Fruit fly (Drosophila melanogaster) whole organism, embryonic: ENCODE measurements around the gene CG3408.

ENCODE experiments used
- Atf-2 ChIP-seq: fragments of 200-800 bp; sonication (Bioruptor generic); optimal IDR thresholded peaks from 2 replicates; lab custom pipeline; 2016; ENCODE audit warnings: missing biosample characterization, missing genetic modification characterization
- CG10979 ChIP-seq: fragments of 200-800 bp; sonication (Bioruptor generic); optimal IDR thresholded peaks from 2 replicates; lab custom pipeline; 2018; ENCODE audit warnings: missing biosample characterization, mild to moderate bottlenecking, missing genetic modification characterization, moderate library complexity
- CG11398 ChIP-seq: fragments of 200-800 bp; sonication (Bioruptor generic); optimal IDR thresholded peaks from 2 replicates; lab custom pipeline; 2016; ENCODE audit warnings: missing biosample characterization, missing genetic modification characterization
- CG13775 ChIP-seq: fragments of 200-800 bp; sonication (Bioruptor generic); optimal IDR thresholded peaks from 3 replicates; lab custom pipeline; 2017; ENCODE audit warnings: missing biosample characterization, mild to moderate bottlenecking, missing genetic modification characterization
- CG14965 ChIP-seq: fragments of 200-800 bp; sonication (Bioruptor generic); optimal IDR thresholded peaks from 2 replicates; lab custom pipeline; 2016; ENCODE audit warnings: missing biosample characterization, missing genetic modification characterization, borderline replicate concordance
- CG16815 ChIP-seq: fragments of 200-800 bp; sonication (Bioruptor generic); optimal IDR thresholded peaks from 3 replicates; lab custom pipeline; 2017; ENCODE audit warnings: missing biosample characterization, mild to moderate bottlenecking, missing genetic modification characterization
- CG1792 ChIP-seq: fragments of 200-800 bp; sonication (Bioruptor generic); optimal IDR thresholded peaks from 2 replicates; lab custom pipeline; 2016; ENCODE audit warnings: missing biosample characterization, missing genetic modification characterization
- CG31224 ChIP-seq: fragments of 200-800 bp; sonication (Bioruptor generic); IDR thresholded peaks from 2 replicates; pipeline ENCODE4 v1.3.6; 2022; ENCODE audit warnings: missing biosample characterization, missing genetic modification characterization
- CG31365 ChIP-seq: fragments of 200-800 bp; sonication (Bioruptor generic); optimal IDR thresholded peaks from 2 replicates; lab custom pipeline; 2018; ENCODE audit warnings: missing biosample characterization, mild to moderate bottlenecking, missing genetic modification characterization
- CG34224 ChIP-seq: fragments of 200-800 bp; sonication (Bioruptor generic); IDR thresholded peaks from 3 replicates; pipeline ENCODE4 v1.3.6; 2022; ENCODE audit warnings: missing biosample characterization, missing genetic modification characterization; ENCODE audit not compliant: partially characterized antibody
- CG4820 ChIP-seq: fragments of 200-800 bp; sonication (Bioruptor generic); optimal IDR thresholded peaks from 3 replicates; lab custom pipeline; 2016; ENCODE audit warnings: missing biosample characterization, missing genetic modification characterization
- CG6654 ChIP-seq: fragments of 200-800 bp; sonication (Bioruptor generic); optimal IDR thresholded peaks from 2 replicates; lab custom pipeline; 2017; ENCODE audit warnings: missing biosample characterization, mild to moderate bottlenecking, missing genetic modification characterization
- CG7839 ChIP-seq: fragments of 200-800 bp; sonication (Bioruptor generic); optimal IDR thresholded peaks from 3 replicates; lab custom pipeline; 2018; ENCODE audit warnings: missing biosample characterization, mild to moderate bottlenecking, missing genetic modification characterization, moderate library complexity
- CG8388 ChIP-seq: fragments of 200-800 bp; sonication (Bioruptor generic); optimal IDR thresholded peaks from 2 replicates; lab custom pipeline; 2019; ENCODE audit warnings: missing biosample characterization, mild to moderate bottlenecking, missing genetic modification characterization, moderate library complexity
- CG9797 ChIP-seq: fragments of 200-800 bp; sonication (Bioruptor generic); optimal IDR thresholded peaks from 3 replicates; lab custom pipeline; 2018; ENCODE audit warnings: missing biosample characterization, mild to moderate bottlenecking, missing genetic modification characterization
- E2f2 ChIP-seq: fragments of 200-800 bp; sonication (Bioruptor generic); IDR thresholded peaks from 2 replicates; pipeline ENCODE4 v1.3.6; 2022; ENCODE audit warnings: missing biosample characterization, missing genetic modification characterization
- Elba2 ChIP-seq: fragments of 200-800 bp; sonication (Bioruptor generic); optimal IDR thresholded peaks from 3 replicates; lab custom pipeline; 2016; ENCODE audit warnings: missing biosample characterization, missing genetic modification characterization
- Lhr ChIP-seq: fragments of 200-800 bp; sonication (Bioruptor generic); optimal IDR thresholded peaks from 3 replicates; lab custom pipeline; 2017; ENCODE audit warnings: mild to moderate bottlenecking, missing biosample characterization, missing genetic modification reagents, missing genetic modification characterization
- Meics ChIP-seq: fragments of 200-800 bp; sonication (Bioruptor generic); optimal IDR thresholded peaks from 2 replicates; lab custom pipeline; 2017; ENCODE audit warnings: missing biosample characterization, mild to moderate bottlenecking, missing genetic modification characterization
- NFAT ChIP-seq: fragments of 200-800 bp; sonication (Bioruptor generic); IDR thresholded peaks from 2 replicates; pipeline ENCODE4 v1.3.6; 2022; ENCODE audit warnings: missing biosample characterization, missing genetic modification characterization
- Sry-β ChIP-seq: fragments of 200-800 bp; sonication (Bioruptor generic); optimal IDR thresholded peaks from 2 replicates; lab custom pipeline; 2018; ENCODE audit warnings: missing biosample characterization, mild to moderate bottlenecking, missing genetic modification characterization, moderate library complexity
- Taf1 ChIP-seq: fragments of 200-800 bp; sonication (Bioruptor generic); IDR thresholded peaks from 2 replicates; pipeline ENCODE4 v1.3.6; 2022; ENCODE audit warnings: missing biosample characterization, missing genetic modification characterization
- Tbp ChIP-seq: fragments of >200 bp; optimal IDR thresholded peaks from 2 replicates; lab custom pipeline; 2018; ENCODE audit warnings: missing biosample characterization, missing genetic modification characterization
- Xbp1 ChIP-seq: fragments of 200-800 bp; sonication (Bioruptor generic); optimal IDR thresholded peaks from 3 replicates; lab custom pipeline; 2016; ENCODE audit warnings: missing biosample characterization, mild to moderate bottlenecking, missing genetic modification characterization
- ash1 ChIP-seq: fragments of 200-800 bp; sonication (Bioruptor generic); optimal IDR thresholded peaks from 2 replicates; lab custom pipeline; 2018; ENCODE audit warnings: missing biosample characterization, mild to moderate bottlenecking, missing genetic modification characterization
- bowl ChIP-seq: fragments of 200-800 bp; sonication (Bioruptor generic); IDR thresholded peaks from 2 replicates; pipeline ENCODE4 v1.3.6; 2022; ENCODE audit warnings: missing biosample characterization, missing genetic modification characterization
- crol ChIP-seq: fragments of 200-800 bp; sonication (Bioruptor generic); IDR thresholded peaks from 2 replicates; pipeline ENCODE4 v1.3.6; 2022; ENCODE audit warnings: missing biosample characterization, missing genetic modification characterization
- en ChIP-seq: fragments of 200-800 bp; sonication (Bioruptor generic); optimal IDR thresholded peaks from 2 replicates; lab custom pipeline; 2016; ENCODE audit warnings: missing biosample characterization, missing genetic modification characterization
- exex ChIP-seq: fragments of 200-800 bp; sonication (Bioruptor generic); optimal IDR thresholded peaks from 4 replicates; lab custom pipeline; 2018; ENCODE audit warnings: missing biosample characterization, mild to moderate bottlenecking, missing genetic modification characterization, moderate library complexity
- fd64A ChIP-seq: fragments of 200-800 bp; sonication (Bioruptor generic); optimal IDR thresholded peaks from 3 replicates; lab custom pipeline; 2018; ENCODE audit warnings: missing biosample characterization, mild to moderate bottlenecking, missing genetic modification characterization
- fd96Cb ChIP-seq: fragments of 200-800 bp; sonication (Bioruptor generic); optimal IDR thresholded peaks from 2 replicates; lab custom pipeline; 2018; ENCODE audit warnings: missing biosample characterization, mild to moderate bottlenecking, missing genetic modification characterization, moderate library complexity
- fu2 ChIP-seq: fragments of 200-800 bp; sonication (Bioruptor generic); optimal IDR thresholded peaks from 2 replicates; lab custom pipeline; 2016; ENCODE audit warnings: missing biosample characterization, missing genetic modification characterization
- gce ChIP-seq: fragments of 200-800 bp; sonication (Bioruptor generic); IDR thresholded peaks from 3 replicates; pipeline ENCODE4 v1.3.6; 2022; ENCODE audit warnings: missing biosample characterization, missing genetic modification characterization
- grau ChIP-seq: fragments of 200-800 bp; optimal IDR thresholded peaks from 3 replicates; lab custom pipeline; 2019; ENCODE audit warnings: missing biosample characterization, mild to moderate bottlenecking, missing genetic modification characterization, moderate library complexity
- gt ChIP-seq: fragments of 200-800 bp; sonication (Bioruptor generic); IDR thresholded peaks from 2 replicates; pipeline ENCODE4 v1.3.6; 2022; ENCODE audit warnings: missing biosample characterization, missing genetic modification characterization
- inv ChIP-seq: fragments of 200-800 bp; sonication (Bioruptor generic); IDR thresholded peaks from 2 replicates; pipeline ENCODE4 v1.3.6; 2022; ENCODE audit warnings: missing biosample characterization, missing genetic modification characterization; ENCODE audit not compliant: partially characterized antibody
- jigr1 ChIP-seq: fragments of 200-800 bp; sonication (Bioruptor generic); IDR thresholded peaks from 3 replicates; pipeline ENCODE4 v1.3.6; 2022; ENCODE audit warnings: missing biosample characterization, missing genetic modification characterization
- jing ChIP-seq: fragments of 200-800 bp; sonication (Bioruptor generic); optimal IDR thresholded peaks from 2 replicates; lab custom pipeline; 2018; ENCODE audit warnings: missing biosample characterization, mild to moderate bottlenecking, missing genetic modification characterization
- lov ChIP-seq, 2 experiments: fragments of 200-800 bp in 1 of 2; fragments of >200 bp in 1 of 2; sonication (Bioruptor generic) in 1 of 2; IDR thresholded peaks in 1 of 2; optimal IDR thresholded peaks in 1 of 2; 2 replicates in 1 of 2; 3 replicates in 1 of 2; pipeline versions ENCODE4 v1.3.6 to Lab custom; 2017 to 2022; ENCODE audit warnings: missing biosample characterization in 1 of 2, missing genetic modification characterization in 1 of 2
- maf-S ChIP-seq: fragments of 200-800 bp; sonication (Bioruptor generic); optimal IDR thresholded peaks from 2 replicates; lab custom pipeline; 2016; ENCODE audit warnings: missing biosample characterization, missing genetic modification characterization
- pnt ChIP-seq: fragments of 200-800 bp; sonication (Bioruptor generic); optimal IDR thresholded peaks from 3 replicates; lab custom pipeline; 2016; ENCODE audit warnings: missing biosample characterization, missing genetic modification characterization
- pros ChIP-seq: fragments of 200-800 bp; sonication (Bioruptor generic); optimal IDR thresholded peaks from 3 replicates; lab custom pipeline; 2019; ENCODE audit warnings: missing biosample characterization, mild to moderate bottlenecking, missing genetic modification characterization, moderate library complexity
- schlank ChIP-seq: fragments of 200-800 bp; sonication (Bioruptor generic); optimal IDR thresholded peaks from 2 replicates; lab custom pipeline; 2018; ENCODE audit warnings: missing biosample characterization, mild to moderate bottlenecking, missing genetic modification characterization
- slbo ChIP-seq: fragments of 200-800 bp; sonication (Bioruptor generic); IDR thresholded peaks from 2 replicates; pipeline ENCODE4 v1.3.6; 2022; ENCODE audit warnings: missing biosample characterization, missing genetic modification characterization
- stc ChIP-seq: fragments of 200-800 bp; sonication (Bioruptor generic); IDR thresholded peaks from 2 replicates; pipeline ENCODE4 v1.3.6; 2022; ENCODE audit warnings: missing biosample characterization, missing genetic modification characterization
- tna ChIP-seq: fragments of 200-800 bp; sonication (Bioruptor generic); IDR thresholded peaks from 2 replicates; pipeline ENCODE4 v1.3.6; 2022; ENCODE audit warnings: missing biosample characterization, missing genetic modification characterization; ENCODE audit not compliant: partially characterized antibody
- twi ChIP-seq: fragments of 200-800 bp; optimal IDR thresholded peaks from 2 replicates; lab custom pipeline; 2019; ENCODE audit warnings: missing biosample characterization, mild to moderate bottlenecking, missing genetic modification characterization, moderate library complexity
- zen ChIP-seq: fragments of 200-800 bp; sonication (Bioruptor generic); optimal IDR thresholded peaks from 3 replicates; lab custom pipeline; 2018; ENCODE audit warnings: missing biosample characterization, mild to moderate bottlenecking, missing genetic modification characterization, moderate library complexity
- zfh1 ChIP-seq: fragments of 200-800 bp; sonication (Bioruptor generic); IDR thresholded peaks from 3 replicates; pipeline ENCODE4 v1.3.6; 2022; ENCODE audit warnings: missing biosample characterization, missing genetic modification characterization

CG3408 gene

DNA sequence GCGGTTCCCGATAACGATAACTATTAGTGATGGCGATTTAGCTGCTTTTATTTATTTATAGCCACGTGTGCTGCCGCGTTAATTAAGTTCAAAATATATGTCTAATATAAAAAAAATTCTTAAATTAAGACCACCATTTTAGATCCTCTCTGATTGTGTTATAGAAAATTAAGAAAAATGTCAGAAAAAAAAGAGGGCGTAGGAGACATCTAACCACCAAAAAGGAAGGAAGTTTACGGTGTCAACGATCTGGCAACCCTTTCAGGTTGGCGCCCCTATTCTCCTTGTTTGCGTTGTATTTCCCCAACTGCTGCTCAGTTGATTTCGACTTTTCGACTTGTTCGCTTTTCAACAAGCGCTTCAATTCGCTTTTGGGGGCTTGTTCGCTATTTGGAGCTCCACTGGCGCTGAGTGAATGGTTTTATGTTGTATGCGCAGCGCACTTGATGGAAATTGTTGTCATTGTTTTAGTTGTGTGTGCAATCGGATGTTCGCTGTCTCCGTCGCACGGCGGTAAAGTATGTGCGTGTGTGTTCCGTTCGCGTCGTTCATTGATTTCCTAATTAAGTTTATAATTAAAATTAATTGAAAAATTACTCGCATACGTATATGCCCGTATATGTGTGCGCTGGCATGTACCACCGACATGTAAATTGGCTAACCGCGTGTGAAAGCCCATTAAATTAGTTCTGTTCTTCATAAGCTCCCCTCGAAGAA is 48.5 kb downstream of the CG3408 start, which contains the start of the genes CG3434 and CG44838 (continued):
- TF ChIP-seq zen (tag; lab: Kevin White, UChicago) (peak; percentile 74), jing (GFP tag; lab: Kevin White, UChicago) (no peak), crol (GFP tag; lab: Robert Waterston, UW) (no peak), CG31224 (no peak; the same call in 1 of the 2 replicates), inv (no peak), gt (GFP tag; lab: Robert Waterston, UW) (no peak), CG11398 (GFP tag; lab: Kevin White, UChicago) (no peak), pros (GFP tag; lab: Kevin White, UChicago) (peak; percentile 17), bowl (GFP tag; lab: Robert Waterston, UW) (no peak), Lhr (peak; percentile 70), Sry-β (peak; percentile 97), NFAT (GFP tag; lab: Robert Waterston, UW) (peak; percentile 56), CG14965 (no peak), grau (peak; percentile 84), tna (GFP tag; lab: Robert Waterston, UW) (no peak), Elba2 (GFP tag; lab: Kevin White, UChicago) (peak; percentile 67), jigr1 (GFP tag; lab: Robert Waterston, UW) (peak; percentile 38; the same call in 1 of the 3 replicates), zfh1 (peak; percentile 68; the same call in 2 of the 3 replicates), fu2 (GFP tag; lab: Kevin White, UChicago) (peak; percentile 39), CG8388 (GFP tag; lab: Kevin White, UChicago) (peak; percentile 75), CG10979 (peak; percentile 73), lov (optimal IDR thresholded peaks at IDR 0.05; lab: Kevin White, UChicago) (no peak), lov (GFP tag; IDR thresholded peaks at IDR 0.05; lab: Robert Waterston, UW) (0 out of 3 replicates have a peak, but pooled peaks have one; percentile 35), Taf1 (GFP tag; lab: Robert Waterston, UW) (0 out of 2 replicates have a peak, but pooled peaks have one; percentile 33), pnt (GFP tag; lab: Kevin White, UChicago) (peak; percentile 53), CG1792 (GFP tag; lab: Kevin White, UChicago) (peak; percentile 67), Tbp (GFP tag; lab: Kevin White, UChicago) (no peak), CG13775 (GFP tag; lab: Kevin White, UChicago) (peak; percentile 89), Xbp1 (GFP tag; lab: Kevin White, UChicago) (peak; percentile 88), slbo (peak; percentile 81), gce (no peak), stc (GFP tag; lab: Robert Waterston, UW) (peak; percentile 78), fd96Cb (tag; lab: Kevin White, UChicago) (peak; percentile 64), maf-S (GFP tag; lab: Kevin White, UChicago) (peak; percentile 35), CG34224 (0 out of 3 replicates have a peak, but pooled peaks have one; percentile 34), exex (tag; lab: Kevin White, UChicago) (peak; percentile 45), CG16815 (GFP tag; lab: Kevin White, UChicago) (peak; percentile 64), CG4820 (GFP tag; lab: Kevin White, UChicago) (peak; percentile 74), fd64A (GFP tag; lab: Kevin White, UChicago) (peak; percentile 15), Atf-2 (GFP tag; lab: Kevin White, UChicago) (peak; percentile 19), CG9797 (GFP tag; lab: Kevin White, UChicago) (peak; percentile 25), CG6654 (GFP tag; lab: Kevin White, UChicago) (no peak), schlank (tag; lab: Kevin White, UChicago) (no peak), twi (tag; lab: Kevin White, UChicago) (peak; percentile 61), CG31365 (tag; lab: Kevin White, UChicago) (no peak), Meics (GFP tag; lab: Kevin White, UChicago) (peak; percentile 82), en (no peak), E2f2 (peak; percentile 78), CG7839 (tag; lab: Kevin White, UChicago) (peak; percentile 82), ash1 (no peak)
